Fruit fly (Drosophila melanogaster): ENCODE data around the gene LManIII.

The LManIII gene

DNA sequence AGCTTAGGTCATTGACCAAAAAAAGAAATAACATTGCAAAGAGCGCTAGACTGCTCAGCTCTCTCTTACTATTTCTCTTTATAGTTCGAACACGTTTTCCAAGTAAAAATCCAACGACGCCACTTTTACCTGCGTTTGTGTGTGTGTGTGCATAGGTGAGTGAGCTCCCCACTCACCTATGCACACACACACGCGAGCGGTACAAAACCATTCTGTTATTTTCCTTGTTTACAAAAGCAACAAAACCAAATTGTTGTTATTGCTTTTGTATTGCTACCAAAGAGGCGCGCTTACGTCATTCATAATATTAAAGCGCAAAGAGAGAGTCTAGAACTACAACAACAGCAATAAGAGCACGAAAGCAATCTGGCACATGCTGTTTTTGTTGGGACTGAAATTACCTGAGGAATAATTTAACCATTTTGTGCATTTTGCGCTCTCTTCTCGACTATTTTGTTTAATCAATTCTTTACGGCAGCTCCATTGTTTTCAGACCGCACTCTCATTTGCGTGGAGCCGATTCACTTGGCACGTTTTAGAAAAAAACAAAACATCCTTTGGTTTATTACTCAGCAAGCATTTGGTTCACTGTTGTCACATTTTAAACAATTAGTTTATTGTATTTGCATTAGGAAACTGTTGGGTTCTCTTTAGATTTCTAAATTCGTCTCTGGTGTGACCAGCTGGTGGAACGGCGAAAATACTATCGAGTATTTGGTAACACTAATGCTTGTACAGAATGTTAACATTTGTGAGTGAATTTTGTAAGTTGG is 28.3 kb downstream of the LManIII start, which contains the start of gene raw (continued):
- TF ChIP-seq ap (GFP tag; IDR thresholded peaks at IDR 0.05) (no peak), CG11560 (tag; IDR thresholded peaks at IDR 0.05) (no peak), CG1233 (GFP tag; optimal IDR thresholded peaks at IDR 0.05) (peak; percentile 21), CG6272 (GFP tag; IDR thresholded peaks at IDR 0.05) (no peak), CG10366 (GFP tag; IDR thresholded peaks at IDR 0.05) (no peak), MTF-1 (GFP tag; optimal IDR thresholded peaks at IDR 0.05; ENCODE audit: borderline replicate concordance) (no peak), ssp (GFP tag; IDR thresholded peaks at IDR 0.05) (no peak), disco-r (GFP tag; optimal IDR thresholded peaks at IDR 0.05) (no peak), CrebB (tag; optimal IDR thresholded peaks at IDR 0.05) (peak; percentile 40), CG7372 (GFP tag; IDR thresholded peaks at IDR 0.05) (no peak), chif (GFP tag; optimal IDR thresholded peaks at IDR 0.05) (no peak), CG10979 (tag; optimal IDR thresholded peaks at IDR 0.05) (no peak), CG13624 (GFP tag; optimal IDR thresholded peaks at IDR 0.05) (peak; percentile 50), CG15011 (GFP tag; optimal IDR thresholded peaks at IDR 0.05) (no peak), inv (GFP tag; IDR thresholded peaks at IDR 0.05; ENCODE audit: partially characterized antibody) (no peak), CG17361 (GFP tag; IDR thresholded peaks at IDR 0.05) (no peak), CG15696 (tag; optimal IDR thresholded peaks at IDR 0.05) (no peak), CG1792 (GFP tag; optimal IDR thresholded peaks at IDR 0.05) (no peak), CG2199 (GFP tag; IDR thresholded peaks at IDR 0.05) (0 out of 3 replicates have a peak, but pooled peaks have one; percentile 3), bsh (GFP tag; optimal IDR thresholded peaks at IDR 0.05) (no peak), otp (GFP tag; IDR thresholded peaks at IDR 0.05) (no peak), knrl (GFP tag; IDR thresholded peaks at IDR 0.05; ENCODE audit: partially characterized antibody) (no peak), Nf-YA (GFP tag; IDR thresholded peaks at IDR 0.05) (no peak), p53 (GFP tag; optimal IDR thresholded peaks at IDR 0.05) (no peak), danr (GFP tag; IDR thresholded peaks at IDR 0.05) (no peak), PHDP (tag; optimal IDR thresholded peaks at IDR 0.05) (peak; percentile 41), CG15479 (GFP tag; optimal IDR thresholded peaks at IDR 0.05) (no peak), CG2712 (tag; optimal IDR thresholded peaks at IDR 0.05) (no peak), pros (GFP tag; optimal IDR thresholded peaks at IDR 0.05) (peak; percentile 37), Meics (GFP tag; optimal IDR thresholded peaks at IDR 0.05) (no peak), Atf6 (GFP tag; IDR thresholded peaks at IDR 0.05) (peak; percentile 14; the same call in 1 of the 2 replicates), lilli (GFP tag; optimal IDR thresholded peaks at IDR 0.05) (no peak), Aef1 (GFP tag; IDR thresholded peaks at IDR 0.05) (peak; percentile 58; the same call in 2 of the 3 replicates), CG18619 (GFP tag; optimal IDR thresholded peaks at IDR 0.05) (no peak), CG10565 (GFP tag; optimal IDR thresholded peaks at IDR 0.05) (no peak), HLH3B (GFP tag; IDR thresholded peaks at IDR 0.05) (no peak), CG7357 (GFP tag; IDR thresholded peaks at IDR 0.05) (no peak), Doc2 (GFP tag; IDR thresholded peaks at IDR 0.05) (no peak), bigmax (GFP tag; optimal IDR thresholded peaks at IDR 0.05) (no peak), CG15601 (tag; optimal IDR thresholded peaks at IDR 0.05) (no peak), gem (tag; optimal IDR thresholded peaks at IDR 0.05) (no peak), Lhr (GFP tag; optimal IDR thresholded peaks at IDR 0.05) (no peak), CG9876 (GFP tag; optimal IDR thresholded peaks at IDR 0.05) (no peak), Chrac-16 (GFP tag; optimal IDR thresholded peaks at IDR 0.05) (no peak), her (GFP tag; optimal IDR thresholded peaks at IDR 0.05) (peak; percentile 19), Oaz (GFP tag; IDR thresholded peaks at IDR 0.05) (no peak), dimm (GFP tag; IDR thresholded peaks at IDR 0.05) (no peak), Hr3 (GFP tag; optimal IDR thresholded peaks at IDR 0.05) (no peak), Gsc (GFP tag; IDR thresholded peaks at IDR 0.05) (no peak), hkb (optimal IDR thresholded peaks at IDR 0.05) (no peak), hkb (GFP tag; IDR thresholded peaks at IDR 0.05) (peak; percentile 40; the same call in 1 of the 2 replicates)

All from whole organism, embryonic.